Fruit fly (Drosophila melanogaster): ENCODE data around the gene Cad86C.

Gene Cad86C

DNA sequence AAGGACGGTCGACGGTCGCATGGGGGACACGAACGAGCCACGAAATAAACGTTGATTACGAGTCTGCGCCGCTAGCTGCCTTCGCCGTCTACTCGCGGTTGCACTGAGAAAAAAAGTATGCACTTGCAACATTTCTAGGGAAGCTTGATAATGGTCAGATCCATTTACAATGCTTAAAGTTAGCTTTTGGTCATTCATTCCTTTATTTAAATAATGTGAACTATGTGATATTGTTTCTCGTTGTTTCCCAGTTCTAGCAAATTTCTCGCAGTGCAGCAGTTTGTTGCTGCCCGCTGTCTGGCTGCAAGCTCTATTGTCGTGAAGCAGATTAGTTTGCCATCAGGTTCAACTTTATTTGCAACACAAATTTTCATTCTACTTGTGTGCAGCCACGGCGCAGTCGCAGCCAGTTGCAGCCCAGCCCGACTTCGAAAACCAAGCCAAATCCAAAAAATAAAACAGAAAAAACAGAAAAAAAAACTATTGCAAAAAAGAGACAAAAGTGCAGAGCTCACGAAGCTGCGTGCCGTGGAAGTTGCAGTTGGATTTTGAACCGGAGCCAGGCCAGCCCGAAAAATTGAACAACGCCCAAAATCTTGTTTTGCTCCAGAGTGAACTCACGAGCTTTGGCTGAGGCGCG is 5.8 kb downstream of the Cad86C start (continued):
- TF ChIP-seq Oli (tag; optimal IDR thresholded peaks at IDR 0.05): no peak
- no peak for TF ChIP-seq slou (GFP tag; optimal IDR thresholded peaks at IDR 0.05)
- TF ChIP-seq CG10959 (GFP tag; IDR thresholded peaks at IDR 0.05): peak; percentile 9; the same call in 1 of the 2 replicates
- TF ChIP-seq Med (GFP tag): peak; percentile 59
- TF ChIP-seq CG4707 (GFP tag; optimal IDR thresholded peaks at IDR 0.05): no peak
- 0 out of 3 replicates have a peak, but pooled peaks have one; percentile 16 for TF ChIP-seq CG34422 (GFP tag; IDR thresholded peaks at IDR 0.05)
- no peak for TF ChIP-seq CrebB (tag; optimal IDR thresholded peaks at IDR 0.05)
- TF ChIP-seq pum (GFP tag; optimal IDR thresholded peaks at IDR 0.05): no peak
- peak; percentile 8 for TF ChIP-seq Abd-B (GFP tag; optimal IDR thresholded peaks at IDR 0.05)
- TF ChIP-seq croc (GFP tag; conservative IDR thresholded peaks at IDR 0.05): no peak
- peak; percentile 1 for TF ChIP-seq ATbp (GFP tag; optimal IDR thresholded peaks at IDR 0.05)
- peak; percentile 27 for TF ChIP-seq fd96Cb (tag; optimal IDR thresholded peaks at IDR 0.05)
- no peak for TF ChIP-seq C15 (GFP tag; IDR thresholded peaks at IDR 0.05)
- TF ChIP-seq CG9609 (GFP tag; optimal IDR thresholded peaks at IDR 0.05): no peak
- no peak for TF ChIP-seq CG11560 (tag; IDR thresholded peaks at IDR 0.05)
- peak; percentile 55; the same call in 1 of the 3 replicates for TF ChIP-seq zfh1 (GFP tag; IDR thresholded peaks at IDR 0.05)
- peak in 1 of 2 experiments; percentile 67 for TF ChIP-seq bsh (GFP tag; optimal IDR thresholded peaks at IDR 0.05)
- TF ChIP-seq Antp (GFP tag; optimal IDR thresholded peaks at IDR 0.05): peak; percentile 7
- no peak for TF ChIP-seq al (GFP tag; IDR thresholded peaks at IDR 0.05)
- TF ChIP-seq zen2 (GFP tag; IDR thresholded peaks at IDR 0.05; ENCODE audit: partially characterized antibody): no peak
- no peak for TF ChIP-seq org-1 (GFP tag; optimal IDR thresholded peaks at IDR 0.05)
- TF ChIP-seq peb (GFP tag; IDR thresholded peaks at IDR 0.05): no peak
- TF ChIP-seq Blimp-1 (GFP tag; optimal IDR thresholded peaks at IDR 0.05): peak; percentile 17
- no peak for TF ChIP-seq hb (GFP tag; IDR thresholded peaks at IDR 0.05; ENCODE audit: partially characterized antibody)
- TF ChIP-seq CG34376 (GFP tag; optimal IDR thresholded peaks at IDR 0.05): no peak
- no peak for TF ChIP-seq D (optimal IDR thresholded peaks at IDR 0.05)
- no peak for TF ChIP-seq D (GFP tag; optimal IDR thresholded peaks at IDR 0.05)
- TF ChIP-seq CG2199 (GFP tag; IDR thresholded peaks at IDR 0.05): no peak
- TF ChIP-seq CG17328 (GFP tag; IDR thresholded peaks at IDR 0.05): no peak
- no peak for TF ChIP-seq CG17385 (GFP tag; optimal IDR thresholded peaks at IDR 0.05)
- no peak for TF ChIP-seq sug (tag; optimal IDR thresholded peaks at IDR 0.05)
- peak; percentile 32; the same call in 1 of the 2 replicates for TF ChIP-seq CG6689 (GFP tag; IDR thresholded peaks at IDR 0.05)
- 0 out of 2 replicates have a peak, but pooled peaks have one; percentile 14 for TF ChIP-seq Ada2b (GFP tag; IDR thresholded peaks at IDR 0.05)
- peak; percentile 24; the same call in 1 of the 2 replicates for TF ChIP-seq lmd (GFP tag; IDR thresholded peaks at IDR 0.05)
- TF ChIP-seq prd (optimal IDR thresholded peaks at IDR 0.05): no peak
- TF ChIP-seq prd (GFP tag; IDR thresholded peaks at IDR 0.05): peak; percentile 47; the same call in 2 of the 3 replicates
- TF ChIP-seq CG4360 (GFP tag; IDR thresholded peaks at IDR 0.05): no peak
- TF ChIP-seq schlank (tag; optimal IDR thresholded peaks at IDR 0.05): no peak
- TF ChIP-seq CG7357 (GFP tag; IDR thresholded peaks at IDR 0.05): no peak
- no peak for TF ChIP-seq abd-A (tag; optimal IDR thresholded peaks at IDR 0.05)
- no peak for TF ChIP-seq CG2678 (tag; optimal IDR thresholded peaks at IDR 0.05)
- TF ChIP-seq Doc2 (GFP tag; IDR thresholded peaks at IDR 0.05): no peak
- TF ChIP-seq CG18599 (GFP tag; optimal IDR thresholded peaks at IDR 0.05): no peak
- TF ChIP-seq nom (GFP tag; optimal IDR thresholded peaks at IDR 0.05): peak; percentile 79
- TF ChIP-seq CG6813 (GFP tag; optimal IDR thresholded peaks at IDR 0.05): no peak
- TF ChIP-seq sisA (GFP tag; IDR thresholded peaks at IDR 0.05): peak; percentile 56
- TF ChIP-seq Gug (GFP tag; IDR thresholded peaks at IDR 0.05): no peak
- TF ChIP-seq oc (tag; optimal IDR thresholded peaks at IDR 0.05): no peak
- TF ChIP-seq chif (GFP tag; optimal IDR thresholded peaks at IDR 0.05): peak in 1 of 2 experiments; percentile 10
- peak; percentile 42; the same call in 1 of the 2 replicates for TF ChIP-seq CG31441 (GFP tag; IDR thresholded peaks at IDR 0.05)
